Worm (Caenorhabditis elegans): ENCODE results near the gene oga-1.

oga-1 gene

ce11 chrX:9311225-9311624 is 36.0 kb downstream of the oga-1 start, which contains the start of gene H29C22.1:
Gene H29C22.1, minus strand, starts transcription at chrX:9311325.
- TF ChIP-seq nhr-11 (tag; optimal IDR thresholded peaks at IDR 0.05): no peak
- no peak for TF ChIP-seq lin-35 (GFP tag; optimal IDR thresholded peaks at IDR 0.05)
- no peak for TF ChIP-seq hlh-17 (GFP tag; optimal IDR thresholded peaks at IDR 0.05; ENCODE audit: borderline replicate concordance)
- no peak for TF ChIP-seq sup-37 (GFP tag; optimal IDR thresholded peaks at IDR 0.05)
- no peak for TF ChIP-seq unc-30 (tag; optimal IDR thresholded peaks at IDR 0.05)
- no peak for TF ChIP-seq swsn-7 (tag; optimal IDR thresholded peaks at IDR 0.05)
- TF ChIP-seq aly-2 (tag; optimal IDR thresholded peaks at IDR 0.05): no peak
- no peak for TF ChIP-seq hpl-2 (GFP tag; optimal IDR thresholded peaks at IDR 0.05)
- TF ChIP-seq pag-3 (tag; optimal IDR thresholded peaks at IDR 0.05; ENCODE audit: borderline replicate concordance, insufficient read depth): no peak
- no peak for TF ChIP-seq mep-1 (tag; optimal IDR thresholded peaks at IDR 0.05)
- no peak for TF ChIP-seq ces-1 (GFP tag; optimal IDR thresholded peaks at IDR 0.05)
- TF ChIP-seq unc-98 (GFP tag; IDR thresholded peaks at IDR 0.05): no peak
- TF ChIP-seq lsy-2 (tag; optimal IDR thresholded peaks at IDR 0.05): no peak

- TF ChIP-seq sptf-1 (tag; optimal IDR thresholded peaks at IDR 0.05) (no peak), swsn-7 (tag; optimal IDR thresholded peaks at IDR 0.05) (no peak), efl-1 (optimal IDR thresholded peaks at IDR 0.05) (no peak), efl-1 (GFP tag; optimal IDR thresholded peaks at IDR 0.05 in 1 of 2) (peak in 1 of 2 experiments; percentile 46), C34B4.2 (tag; optimal IDR thresholded peaks at IDR 0.05) (no peak), aly-2 (tag; optimal IDR thresholded peaks at IDR 0.05) (no peak), xbp-1 (tag; optimal IDR thresholded peaks at IDR 0.05) (no peak), skn-1 (tag; optimal IDR thresholded peaks at IDR 0.05) (no peak)
Observed at ce11 chrX:9303422-9303821, 43.8 kb downstream of the oga-1 start, which contains the start of gene tmc-2. Gene tmc-2, plus strand, starts transcription at chrX:9303722.

- TF ChIP-seq sox-4 (tag; optimal IDR thresholded peaks at IDR 0.05) (no peak), hlh-4 (tag; optimal IDR thresholded peaks at IDR 0.05) (no peak), unc-30 (tag; optimal IDR thresholded peaks at IDR 0.05) (no peak), lin-14 (GFP tag; optimal IDR thresholded peaks at IDR 0.05) (no peak), nhr-12 (tag; optimal IDR thresholded peaks at IDR 0.05) (no peak), fkh-4 (tag; optimal IDR thresholded peaks at IDR 0.05; ENCODE audit: borderline replicate concordance) (no peak), F16B12.6 (tag; optimal IDR thresholded peaks at IDR 0.05) (no peak), skn-1 (tag; optimal IDR thresholded peaks at IDR 0.05) (no peak), fkh-8 (tag; optimal IDR thresholded peaks at IDR 0.05) (no peak), elt-3 (tag; optimal IDR thresholded peaks at IDR 0.05) (no peak), ets-5 (GFP tag; IDR thresholded peaks at IDR 0.05) (no peak), C16A3.4 (tag; optimal IDR thresholded peaks at IDR 0.05) (no peak)
Observed at ce11 chrX:9302763-9303162, 44.5 kb downstream of the oga-1 start.

ce11 chrX:9300379-9300778 is 46.9 kb downstream of the oga-1 start:
- TF ChIP-seq elt-3 (tag; optimal IDR thresholded peaks at IDR 0.05): no peak
- TF ChIP-seq dpl-1 (GFP tag; optimal IDR thresholded peaks at IDR 0.05): no peak
- TF ChIP-seq aha-1 (tag; optimal IDR thresholded peaks at IDR 0.05): no peak
- no peak for TF ChIP-seq tlp-1 (tag; optimal IDR thresholded peaks at IDR 0.05)
- no peak for TF ChIP-seq nhr-12 (tag; optimal IDR thresholded peaks at IDR 0.05)
- no peak for TF ChIP-seq nhr-237 (tag; optimal IDR thresholded peaks at IDR 0.05)
- no peak for TF ChIP-seq nhr-11 (tag; optimal IDR thresholded peaks at IDR 0.05)
- TF ChIP-seq F16B12.6 (tag; optimal IDR thresholded peaks at IDR 0.05): no peak
- TF ChIP-seq skn-1 (tag; optimal IDR thresholded peaks at IDR 0.05): no peak
- TF ChIP-seq unc-86 (tag; optimal IDR thresholded peaks at IDR 0.05): no peak
- no peak for TF ChIP-seq C16A3.4 (tag; optimal IDR thresholded peaks at IDR 0.05)
- TF ChIP-seq hpl-2 (GFP tag; optimal IDR thresholded peaks at IDR 0.05): no peak
- TF ChIP-seq unc-30 (tag; optimal IDR thresholded peaks at IDR 0.05): no peak

- no peak for TF ChIP-seq xbp-1 (tag; optimal IDR thresholded peaks at IDR 0.05)
- no peak for TF ChIP-seq lin-14 (GFP tag; optimal IDR thresholded peaks at IDR 0.05)
- no peak for TF ChIP-seq ceh-88 (GFP tag; IDR thresholded peaks at IDR 0.05)
- TF ChIP-seq vab-15 (tag; optimal IDR thresholded peaks at IDR 0.05): no peak
- TF ChIP-seq tbx-2 (tag; optimal IDR thresholded peaks at IDR 0.05): no peak
- no peak for TF ChIP-seq pqm-1 (tag; optimal IDR thresholded peaks at IDR 0.05)
- TF ChIP-seq nhr-28 (tag; optimal IDR thresholded peaks at IDR 0.05): no peak
- no peak for TF ChIP-seq lin-15B (tag; optimal IDR thresholded peaks at IDR 0.05)
- no peak for TF ChIP-seq tlp-1 (tag; optimal IDR thresholded peaks at IDR 0.05)
- no peak for TF ChIP-seq aha-1 (tag; optimal IDR thresholded peaks at IDR 0.05)
- no peak for TF ChIP-seq ztf-11 (tag; optimal IDR thresholded peaks at IDR 0.05)
- TF ChIP-seq nhr-237 (tag; optimal IDR thresholded peaks at IDR 0.05): no peak
- TF ChIP-seq sox-4 (tag; optimal IDR thresholded peaks at IDR 0.05): no peak
- TF ChIP-seq lsy-2 (tag; optimal IDR thresholded peaks at IDR 0.05): no peak
- no peak for TF ChIP-seq unc-98 (GFP tag; IDR thresholded peaks at IDR 0.05)
- TF ChIP-seq nhr-19 (GFP tag; conservative IDR thresholded peaks at IDR 0.05): no peak
- TF ChIP-seq mab-9 (GFP tag; IDR thresholded peaks at IDR 0.05): no peak
- no peak for TF ChIP-seq nhr-11 (tag; optimal IDR thresholded peaks at IDR 0.05)
Observed at ce11 chrX:9298846-9299245, 48.4 kb downstream of the oga-1 start, which contains the start of gene B0416.2. Gene B0416.2, plus strand, starts transcription at chrX:9299146.

Data from whole organism, L1 larva.